Worm (Caenorhabditis elegans): ENCODE data around the gene C50H11.13.

- TF ChIP-seq dmd-4 (tag; optimal IDR thresholded peaks at IDR 0.05; ENCODE audit: borderline replicate concordance) (no peak), tbx-2 (tag; optimal IDR thresholded peaks at IDR 0.05) (no peak), nfya-1 (tag; optimal IDR thresholded peaks at IDR 0.05) (no peak), elt-2 (tag; optimal IDR thresholded peaks at IDR 0.05) (no peak), dve-1 (tag; optimal IDR thresholded peaks at IDR 0.05) (no peak), ceh-31 (tag; optimal IDR thresholded peaks at IDR 0.05) (no peak), madf-2 (tag; optimal IDR thresholded peaks at IDR 0.05) (no peak)
Measured at ce11 chrV:3046364-3046763, 25.1 kb downstream of the C50H11.13 start.

Data from whole organism, late embryonic.